Worm (Caenorhabditis elegans): ENCODE measurements around the gene clec-208.

- no peak for TF ChIP-seq nhr-2 (tag; optimal IDR thresholded peaks at IDR 0.05)
- TF ChIP-seq pha-4 (tag; optimal IDR thresholded peaks at IDR 0.05): no peak
- no peak for TF ChIP-seq nhr-12 (tag; optimal IDR thresholded peaks at IDR 0.05)
- TF ChIP-seq elt-3 (tag; optimal IDR thresholded peaks at IDR 0.05): no peak
- no peak for TF ChIP-seq unc-62 (GFP tag; optimal IDR thresholded peaks at IDR 0.05)
- TF ChIP-seq drap-1 (GFP tag; optimal IDR thresholded peaks at IDR 0.05): no peak
- no peak for TF ChIP-seq nhr-237 (tag; optimal IDR thresholded peaks at IDR 0.05)
- no peak for TF ChIP-seq tbx-8 (GFP tag; optimal IDR thresholded peaks at IDR 0.05)
- TF ChIP-seq mep-1 (tag; optimal IDR thresholded peaks at IDR 0.05): no peak
- no peak for TF ChIP-seq unc-39 (tag; optimal IDR thresholded peaks at IDR 0.05)
- no peak for TF ChIP-seq sptf-1 (tag; optimal IDR thresholded peaks at IDR 0.05)
- no peak for TF ChIP-seq nhr-76 (tag; optimal IDR thresholded peaks at IDR 0.05)
These were observed at the start of gene clec-208 for ce11 chrV:2097653-2098052.
